Worm (Caenorhabditis elegans): ENCODE data around the gene T19H5.6.

Gene T19H5.6

DNA sequence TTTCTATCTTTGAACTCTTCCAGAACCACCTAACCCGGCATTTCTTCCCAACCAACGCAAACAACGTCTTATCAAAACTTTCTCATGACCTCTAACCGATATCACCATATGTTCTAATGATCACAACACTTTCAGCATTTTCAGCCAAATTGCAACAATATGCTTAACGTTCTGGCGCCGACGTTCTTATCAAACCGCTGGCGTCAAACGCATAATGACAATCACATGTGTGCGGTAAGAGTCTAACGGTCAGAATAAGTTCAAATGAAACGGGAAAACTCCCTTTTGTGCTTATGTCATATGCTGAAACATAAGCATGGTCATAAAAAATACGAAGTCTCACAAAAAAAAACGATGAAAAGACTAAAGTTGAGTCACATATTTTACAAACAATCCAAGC is 30.9 kb upstream of the T19H5.6 start:
- TF ChIP-seq sma-9 (GFP tag; optimal IDR thresholded peaks at IDR 0.05) (peak; percentile 92), sma-9 (tag; optimal IDR thresholded peaks at IDR 0.05) (no peak), sem-4 (tag; optimal IDR thresholded peaks at IDR 0.05) (no peak), ztf-4 (tag; optimal IDR thresholded peaks at IDR 0.05) (no peak), mab-5 (tag; optimal IDR thresholded peaks at IDR 0.05) (no peak), dmd-4 (tag; optimal IDR thresholded peaks at IDR 0.05) (no peak), nhr-21 (tag; optimal IDR thresholded peaks at IDR 0.05) (no peak), peb-1 (tag; optimal IDR thresholded peaks at IDR 0.05) (no peak), gmeb-1 (tag; optimal IDR thresholded peaks at IDR 0.05) (peak; percentile 46), nhr-77 (tag; optimal IDR thresholded peaks at IDR 0.05) (no peak), C34F6.9 (tag; optimal IDR thresholded peaks at IDR 0.05) (no peak), nhr-129 (tag; optimal IDR thresholded peaks at IDR 0.05) (peak; percentile 7), unc-62 (GFP tag; optimal IDR thresholded peaks at IDR 0.05) (no peak), mbf-1 (tag; optimal IDR thresholded peaks at IDR 0.05) (no peak), fos-1 (tag; optimal IDR thresholded peaks at IDR 0.05) (peak; percentile 78), ztf-11 (tag; optimal IDR thresholded peaks at IDR 0.05) (no peak), zag-1 (tag; optimal IDR thresholded peaks at IDR 0.05) (no peak), crh-2 (tag; optimal IDR thresholded peaks at IDR 0.05) (peak; percentile 66), nhr-25 (tag; optimal IDR thresholded peaks at IDR 0.05) (no peak), sma-3 (GFP tag; optimal IDR thresholded peaks at IDR 0.05) (peak; percentile 49), nhr-10 (tag; optimal IDR thresholded peaks at IDR 0.05) (no peak), F13H6.1 (tag; optimal IDR thresholded peaks at IDR 0.05) (peak; percentile 78), elt-1 (tag; optimal IDR thresholded peaks at IDR 0.05) (no peak), lin-11 (tag; optimal IDR thresholded peaks at IDR 0.05) (no peak), mdl-1 (tag; optimal IDR thresholded peaks at IDR 0.05) (peak in 1 of 2 experiments; percentile 63), unc-39 (tag; optimal IDR thresholded peaks at IDR 0.05) (no peak)

DNA sequence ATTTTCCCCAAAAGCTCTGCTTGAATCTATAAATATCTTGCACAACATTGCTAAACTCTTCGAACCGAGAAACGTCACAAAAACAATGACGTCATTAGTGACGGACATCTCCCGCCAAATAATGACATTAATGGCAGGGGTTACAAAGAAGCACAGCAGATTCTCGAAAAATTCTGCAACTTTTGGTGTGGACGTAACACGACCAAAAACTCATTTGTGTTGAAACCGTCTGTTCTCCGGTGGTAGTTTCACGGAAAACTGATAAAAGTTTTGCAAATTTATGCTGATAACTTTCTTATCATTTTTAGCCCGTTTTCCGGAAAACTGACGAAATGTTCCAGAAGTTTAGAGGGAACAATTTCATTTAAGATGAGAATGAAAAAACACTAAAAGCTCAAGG is 28.6 kb upstream of the T19H5.6 start:
- TF ChIP-seq unc-39 (tag; optimal IDR thresholded peaks at IDR 0.05) (no peak), fos-1 (tag; optimal IDR thresholded peaks at IDR 0.05) (peak; percentile 38), sma-9 (GFP tag; optimal IDR thresholded peaks at IDR 0.05) (peak; percentile 13), sma-9 (tag; optimal IDR thresholded peaks at IDR 0.05) (no peak), gmeb-1 (tag; optimal IDR thresholded peaks at IDR 0.05) (peak; percentile 23)

DNA sequence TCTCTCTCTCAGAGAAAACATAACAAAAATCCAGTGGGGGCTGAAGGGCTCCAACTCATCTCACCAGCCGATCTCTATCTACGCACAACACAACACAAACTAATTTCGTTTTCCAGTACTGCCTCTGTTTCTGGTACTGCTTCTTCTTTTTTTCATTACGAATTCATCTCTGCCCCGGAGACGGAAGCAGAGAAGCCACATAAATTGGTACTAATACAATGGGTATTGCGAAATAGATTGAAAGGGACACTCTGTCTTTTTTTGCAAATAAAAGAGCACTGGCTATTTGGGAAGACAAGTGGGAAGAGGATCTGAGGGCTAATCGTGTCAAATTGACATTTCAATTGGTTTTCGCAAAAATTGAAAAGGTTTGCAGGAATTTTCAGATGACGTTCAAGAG is 27.3 kb upstream of the T19H5.6 start:
- TF ChIP-seq lsy-2 (tag; optimal IDR thresholded peaks at IDR 0.05) (peak in 1 of 2 experiments; percentile 34), crh-2 (tag; optimal IDR thresholded peaks at IDR 0.05) (peak; percentile 43), nhr-25 (tag; optimal IDR thresholded peaks at IDR 0.05) (no peak), nhr-129 (tag; optimal IDR thresholded peaks at IDR 0.05) (peak; percentile 25), lin-11 (tag; optimal IDR thresholded peaks at IDR 0.05) (no peak), zag-1 (tag; optimal IDR thresholded peaks at IDR 0.05) (peak; percentile 29), unc-55 (GFP tag; optimal IDR thresholded peaks at IDR 0.05) (peak; percentile 67), C34F6.9 (tag; optimal IDR thresholded peaks at IDR 0.05) (peak; percentile 40), mbf-1 (tag; optimal IDR thresholded peaks at IDR 0.05) (no peak), sem-4 (tag; optimal IDR thresholded peaks at IDR 0.05) (peak; percentile 41), sma-9 (GFP tag; optimal IDR thresholded peaks at IDR 0.05) (peak; percentile 29), sma-9 (tag; optimal IDR thresholded peaks at IDR 0.05) (no peak)

DNA sequence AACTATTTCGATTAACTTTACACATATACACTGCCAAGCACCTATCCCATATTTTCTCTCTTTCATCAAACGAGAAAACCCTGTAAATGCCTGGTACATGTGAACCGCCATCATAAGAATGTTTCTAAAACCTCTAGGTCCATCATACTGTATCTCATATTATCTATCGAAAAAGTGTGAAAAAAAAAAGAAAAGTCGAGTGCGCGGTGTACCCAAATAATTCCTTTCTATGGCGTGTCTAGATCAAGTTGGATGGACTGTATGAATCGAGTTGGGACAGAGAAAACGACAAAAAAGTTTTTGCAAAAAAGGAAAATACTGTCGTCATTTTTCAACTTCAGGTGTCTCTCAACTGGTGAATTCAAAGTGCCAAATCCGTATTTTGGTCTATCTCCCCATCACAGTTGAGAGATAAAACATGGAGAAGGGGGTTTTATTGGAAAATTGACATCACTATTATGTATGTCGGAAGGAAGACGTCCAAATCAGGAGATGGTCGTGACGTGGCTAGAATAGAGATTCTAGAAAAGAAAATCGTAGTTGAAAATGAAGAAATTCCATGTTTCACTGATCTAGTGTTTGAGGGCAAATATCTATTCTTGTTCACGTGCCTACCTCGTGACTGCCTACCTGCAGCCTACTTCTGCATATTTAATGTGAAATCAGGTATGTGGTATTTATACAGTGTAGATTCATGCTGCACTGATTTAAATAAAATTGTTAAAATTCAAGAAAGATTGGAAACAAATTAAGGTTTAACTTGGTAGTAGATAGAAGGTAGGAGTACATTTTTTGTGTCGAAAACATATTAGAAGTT is 23.4 kb upstream of the T19H5.6 start:
- TF ChIP-seq blmp-1 (tag; optimal IDR thresholded peaks at IDR 0.05; ENCODE audit: insufficient read depth), result no peak
- TF ChIP-seq nhr-11 (tag; optimal IDR thresholded peaks at IDR 0.05), result no peak
- TF ChIP-seq zag-1 (tag; optimal IDR thresholded peaks at IDR 0.05), result no peak
- peak; percentile 10 for TF ChIP-seq egl-27 (tag; optimal IDR thresholded peaks at IDR 0.05)
- peak; percentile 61 for TF ChIP-seq sma-9 (GFP tag; optimal IDR thresholded peaks at IDR 0.05)
- TF ChIP-seq sma-9 (tag; optimal IDR thresholded peaks at IDR 0.05), result no peak
- no peak for TF ChIP-seq fos-1 (tag; optimal IDR thresholded peaks at IDR 0.05)
- no peak for TF ChIP-seq unc-62 (GFP tag; optimal IDR thresholded peaks at IDR 0.05)
- no peak for TF ChIP-seq lsy-2 (tag; optimal IDR thresholded peaks at IDR 0.05)
- peak; percentile 10 for TF ChIP-seq nhr-129 (tag; optimal IDR thresholded peaks at IDR 0.05)
- TF ChIP-seq peb-1 (tag; optimal IDR thresholded peaks at IDR 0.05), result no peak
- TF ChIP-seq aly-2 (tag; optimal IDR thresholded peaks at IDR 0.05), result no peak
- TF ChIP-seq nhr-25 (tag; optimal IDR thresholded peaks at IDR 0.05), result peak; percentile 49
- TF ChIP-seq ceh-82 (tag; optimal IDR thresholded peaks at IDR 0.05), result no peak
- TF ChIP-seq crh-2 (tag; optimal IDR thresholded peaks at IDR 0.05), result peak; percentile 21
- peak; percentile 30 for TF ChIP-seq sma-3 (GFP tag; optimal IDR thresholded peaks at IDR 0.05)
- no peak for TF ChIP-seq unc-39 (tag; optimal IDR thresholded peaks at IDR 0.05)
- TF ChIP-seq lin-39 (tag; optimal IDR thresholded peaks at IDR 0.05), result no peak
- TF ChIP-seq unc-55 (GFP tag; optimal IDR thresholded peaks at IDR 0.05), result no peak
- no peak for TF ChIP-seq nhr-12 (tag; optimal IDR thresholded peaks at IDR 0.05)
- TF ChIP-seq sem-4 (tag; optimal IDR thresholded peaks at IDR 0.05), result no peak
